Fruit fly (Drosophila melanogaster): Measurements from ENCODE around the gene CG8870.

CG8870 gene

DNA sequence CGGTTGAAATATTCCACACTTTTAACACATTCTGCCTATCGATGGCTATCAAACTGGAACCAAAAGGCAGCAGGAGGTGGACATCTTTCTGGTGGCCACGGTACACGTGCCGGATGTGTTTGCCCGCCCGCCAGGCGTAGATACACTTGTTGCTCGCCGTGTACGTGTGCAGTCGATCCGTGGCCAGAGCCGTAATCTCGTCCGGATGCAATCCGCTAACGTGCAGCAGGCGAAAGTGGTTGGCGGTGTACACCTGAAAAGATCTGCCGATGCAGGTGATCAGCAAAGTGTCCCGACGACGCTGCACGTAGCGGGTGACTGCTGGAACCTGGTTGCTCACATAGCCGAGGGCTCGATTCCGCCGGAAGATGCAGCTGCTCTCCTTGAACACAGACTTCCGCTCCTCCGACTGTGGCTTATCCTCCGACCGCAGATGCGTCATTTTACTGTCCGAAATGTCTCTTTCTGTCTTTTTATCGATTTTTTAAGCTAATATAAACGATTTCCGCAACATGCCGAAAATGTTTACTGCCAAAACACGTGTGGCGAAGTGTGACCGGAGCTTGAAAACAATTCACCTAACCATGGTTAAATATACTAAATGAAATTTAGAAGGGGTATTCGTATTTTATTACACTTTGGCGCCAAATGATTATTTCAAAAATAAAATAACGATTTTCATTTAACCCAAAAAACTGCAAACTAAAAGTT, 8.7 kb downstream of the CG8870 start, which contains the start of gene CG9799:
TSS of gene CG9799 (minus strand) at position 550 of the 711 bp plus-strand sequence.
- no peak for TF ChIP-seq CG34367 (tag; optimal IDR thresholded peaks at IDR 0.05)
- TF ChIP-seq CG13204 (GFP tag; optimal IDR thresholded peaks at IDR 0.05) = no peak
- TF ChIP-seq D1 (tag; optimal IDR thresholded peaks at IDR 0.05) = no peak
- TF ChIP-seq fd96Ca (GFP tag; IDR thresholded peaks at IDR 0.05) = no peak
- TF ChIP-seq CG8159 (tag; optimal IDR thresholded peaks at IDR 0.05) = no peak
- no peak for TF ChIP-seq gl (tag; optimal IDR thresholded peaks at IDR 0.05)
- TF ChIP-seq CG8301 (tag; optimal IDR thresholded peaks at IDR 0.05) = no peak
- no peak for TF ChIP-seq CG9948 (tag; optimal IDR thresholded peaks at IDR 0.05)
- TF ChIP-seq CG14655 (GFP tag; optimal IDR thresholded peaks at IDR 0.05) = no peak
- TF ChIP-seq Pif1B (GFP tag; optimal IDR thresholded peaks at IDR 0.05) = no peak
- no peak for TF ChIP-seq CG4496 (GFP tag; IDR thresholded peaks at IDR 0.05)

DNA sequence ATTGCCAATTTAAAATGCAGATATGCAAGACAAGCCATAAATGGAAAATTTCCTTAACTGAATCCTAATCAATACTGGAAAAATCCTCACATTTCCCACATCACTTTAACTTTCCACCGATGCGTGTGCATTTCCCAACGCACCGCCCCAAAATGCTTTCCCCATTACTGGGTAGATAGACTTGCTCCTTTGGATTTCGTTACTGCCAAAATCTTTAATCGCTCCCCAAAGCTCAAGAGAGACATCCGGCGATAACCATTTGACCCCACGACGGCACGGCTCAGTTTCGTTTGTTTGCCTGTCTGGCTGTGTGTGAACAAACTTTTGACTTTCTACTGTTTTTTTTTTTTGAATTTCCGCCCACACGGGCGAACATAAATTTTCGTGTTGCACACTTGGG, 10.8 kb downstream of the CG8870 start:
- TF ChIP-seq Ets98B (GFP tag; IDR thresholded peaks at IDR 0.05) = no peak
- TF ChIP-seq CG13204 (GFP tag; optimal IDR thresholded peaks at IDR 0.05) = no peak
- no peak for TF ChIP-seq CG10348 (GFP tag; IDR thresholded peaks at IDR 0.05)
- TF ChIP-seq CG15710 (tag; optimal IDR thresholded peaks at IDR 0.05) = no peak

DNA sequence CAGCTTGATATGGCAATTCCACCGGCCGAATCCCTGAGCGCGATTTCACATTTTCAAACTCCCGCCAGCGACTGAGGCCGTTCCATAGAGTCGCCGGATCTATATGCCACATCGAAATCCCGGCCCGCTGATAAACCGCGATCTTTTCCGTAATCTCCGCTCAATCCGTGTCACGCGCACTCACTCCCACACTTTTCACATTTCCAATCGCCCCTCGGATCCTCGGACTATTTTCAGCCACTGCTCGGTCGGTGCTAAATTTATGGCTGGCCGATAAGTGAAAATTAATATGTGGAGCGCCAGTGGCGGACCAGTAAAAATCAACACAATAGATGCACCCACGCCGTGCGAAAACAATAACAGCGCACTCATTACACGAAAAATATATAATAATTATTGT, 13.4 kb downstream of the CG8870 start:
- no peak for TF ChIP-seq Ets98B (GFP tag; IDR thresholded peaks at IDR 0.05)
- no peak for TF ChIP-seq CG15710 (tag; optimal IDR thresholded peaks at IDR 0.05)
- no peak for TF ChIP-seq CG34367 (tag; optimal IDR thresholded peaks at IDR 0.05)
- no peak for TF ChIP-seq rn (GFP tag; IDR thresholded peaks at IDR 0.05)
- no peak for TF ChIP-seq CG32121 (GFP tag; IDR thresholded peaks at IDR 0.05)
- TF ChIP-seq Pif1B (GFP tag; optimal IDR thresholded peaks at IDR 0.05) = no peak
- TF ChIP-seq CG9948 (tag; optimal IDR thresholded peaks at IDR 0.05) = no peak
- no peak for TF ChIP-seq CG14655 (GFP tag; optimal IDR thresholded peaks at IDR 0.05)
- no peak for TF ChIP-seq CG8301 (tag; optimal IDR thresholded peaks at IDR 0.05)
- no peak for TF ChIP-seq fd96Ca (GFP tag; IDR thresholded peaks at IDR 0.05)
- TF ChIP-seq EcR (GFP tag; optimal IDR thresholded peaks at IDR 0.05) = no peak
- TF ChIP-seq Pif1A (GFP tag; optimal IDR thresholded peaks at IDR 0.05) = no peak
- no peak for TF ChIP-seq CG4496 (GFP tag; IDR thresholded peaks at IDR 0.05)
- TF ChIP-seq CG13204 (GFP tag; optimal IDR thresholded peaks at IDR 0.05) = no peak

DNA sequence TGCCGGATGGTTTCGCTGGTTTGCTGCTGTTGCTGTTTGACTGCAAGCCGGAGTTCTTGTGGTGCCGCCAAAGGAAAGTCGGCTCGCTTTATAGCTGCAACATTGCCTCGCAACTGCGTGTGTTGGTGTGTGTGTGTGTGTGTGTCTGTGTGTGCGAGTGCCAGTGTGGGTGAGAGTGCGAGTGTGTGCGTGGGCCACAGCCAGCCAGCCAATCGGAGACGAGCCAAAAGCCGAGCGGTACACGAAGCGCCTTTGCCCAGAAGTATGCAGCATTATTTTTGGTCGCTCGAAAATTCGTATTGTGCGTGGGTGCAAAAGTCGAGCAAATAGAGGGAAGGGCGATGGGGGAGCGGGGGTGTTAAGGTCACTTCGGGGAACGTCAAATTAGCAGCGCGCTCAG, 15.5 kb downstream of the CG8870 start, which contains the start of gene CCHa2:
TSS of gene CCHa2 (minus strand) at position 65 of the 400 bp plus-strand sequence.
- TF ChIP-seq EcR (GFP tag; optimal IDR thresholded peaks at IDR 0.05) = no peak
- no peak for TF ChIP-seq CG10348 (GFP tag; IDR thresholded peaks at IDR 0.05)
- TF ChIP-seq CG4496 (GFP tag; IDR thresholded peaks at IDR 0.05) = peak; percentile 48; the same call in 2 of the 3 replicates
- no peak for TF ChIP-seq CG9948 (tag; optimal IDR thresholded peaks at IDR 0.05)
- no peak for TF ChIP-seq CG12605 (GFP tag; IDR thresholded peaks at IDR 0.05)
- no peak for TF ChIP-seq CG17806 (tag; optimal IDR thresholded peaks at IDR 0.05)
- TF ChIP-seq Snoo (tag; optimal IDR thresholded peaks at IDR 0.05) = no peak

DNA sequence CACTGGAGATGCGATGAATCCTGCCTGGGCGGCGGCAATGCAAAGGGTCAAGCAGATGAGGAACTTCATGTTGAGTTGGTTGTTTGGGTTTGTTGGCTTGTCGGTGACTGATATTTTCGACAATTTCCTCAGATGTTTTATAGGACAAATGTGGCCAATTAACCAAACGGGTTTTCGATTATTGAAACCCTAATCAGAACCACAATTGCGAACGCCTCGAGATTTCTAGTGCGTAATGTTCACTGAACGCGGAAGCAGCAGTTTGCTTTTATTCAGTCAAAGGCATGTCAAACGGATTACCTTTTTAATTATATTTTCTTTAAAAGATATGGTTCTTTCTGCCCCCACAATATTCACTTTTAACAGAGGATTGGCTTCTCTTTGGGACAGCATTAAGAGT, 17.4 kb downstream of the CG8870 start, which contains the start of gene CG14374:
TSS of gene CG14374 (minus strand) at position 101 of the 400 bp plus-strand sequence.
- TF ChIP-seq Ets98B (GFP tag; IDR thresholded peaks at IDR 0.05) (no peak), CG15710 (tag; optimal IDR thresholded peaks at IDR 0.05) (no peak), Snoo (tag; optimal IDR thresholded peaks at IDR 0.05) (no peak), CG8159 (tag; optimal IDR thresholded peaks at IDR 0.05) (no peak)

DNA sequence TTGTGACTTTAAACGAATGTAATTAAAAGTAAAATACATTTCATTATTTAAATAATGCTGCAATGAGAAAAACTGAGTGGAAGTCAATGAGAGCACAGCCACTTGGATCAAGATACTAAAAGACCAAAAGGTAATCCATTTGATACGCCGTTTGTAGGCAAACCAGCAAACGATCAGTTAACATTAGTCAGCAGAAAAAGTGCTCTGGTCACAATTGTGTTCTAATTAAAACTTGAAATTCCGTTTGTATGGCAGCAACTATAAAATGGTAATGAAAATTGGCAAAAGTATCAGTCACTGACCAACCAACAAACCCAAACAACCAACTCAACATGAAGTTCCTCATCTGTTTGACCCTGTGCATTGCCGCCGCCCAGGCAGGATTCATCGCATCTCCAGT, 17.9 kb downstream of the CG8870 start, which contains the start of gene CG14377:
TSS of gene CG14377 (plus strand) at position 301 of the 400 bp plus-strand sequence.
- TF ChIP-seq CG10348 (GFP tag; IDR thresholded peaks at IDR 0.05) (no peak), Snoo (tag; optimal IDR thresholded peaks at IDR 0.05) (no peak), rn (GFP tag; IDR thresholded peaks at IDR 0.05) (no peak), CG4496 (GFP tag; IDR thresholded peaks at IDR 0.05) (no peak), Ets98B (GFP tag; IDR thresholded peaks at IDR 0.05) (no peak), Pif1A (GFP tag; optimal IDR thresholded peaks at IDR 0.05) (no peak)

DNA sequence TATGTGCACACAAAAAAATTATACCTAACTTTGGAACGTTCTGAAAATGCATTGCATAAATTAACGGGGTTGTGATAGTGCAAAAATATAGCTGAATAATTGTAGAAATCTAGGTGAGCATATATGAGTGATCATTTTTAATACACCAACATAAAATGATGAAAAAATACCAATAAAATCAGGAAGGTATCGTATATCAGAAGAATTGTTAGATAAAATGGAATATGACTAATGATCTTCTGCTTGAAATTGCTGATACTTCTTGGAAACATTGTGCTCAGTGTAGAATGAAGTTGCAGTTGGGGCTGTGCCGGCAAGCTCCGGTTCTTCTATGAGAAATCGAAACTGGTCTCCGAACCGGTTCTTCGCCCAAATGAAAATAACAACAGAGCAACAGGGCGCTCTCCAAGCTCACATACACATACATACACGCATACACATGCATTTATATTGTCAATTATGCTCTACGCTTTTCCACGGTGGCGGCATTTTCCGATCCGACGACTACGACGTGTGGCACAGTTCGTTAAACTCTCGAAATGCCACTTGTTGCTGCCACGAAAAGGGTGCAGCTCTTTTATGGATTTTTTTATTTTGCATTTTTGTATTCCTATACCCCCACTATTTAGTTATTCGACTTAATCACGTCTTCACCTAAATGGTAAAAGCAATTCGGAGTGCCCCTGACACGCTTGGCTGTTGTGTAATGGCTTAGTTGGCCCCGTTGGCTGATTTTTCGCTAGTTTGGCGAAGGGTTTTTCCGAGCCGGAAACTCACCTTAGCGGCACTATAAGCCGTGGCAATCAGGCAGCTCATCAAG, 21.5 kb downstream of the CG8870 start:
- TF ChIP-seq CG4496 (GFP tag; IDR thresholded peaks at IDR 0.05) = peak; percentile 90
- TF ChIP-seq CG10348 (GFP tag; IDR thresholded peaks at IDR 0.05) = peak; percentile 64; the same call in 1 of the 2 replicates
- TF ChIP-seq D1 (tag; optimal IDR thresholded peaks at IDR 0.05) = peak; percentile 90
- peak; percentile 95 for TF ChIP-seq CG8159 (tag; optimal IDR thresholded peaks at IDR 0.05)
- TF ChIP-seq Pif1B (GFP tag; optimal IDR thresholded peaks at IDR 0.05) = peak; percentile 94
- TF ChIP-seq CG12605 (GFP tag; IDR thresholded peaks at IDR 0.05) = peak; percentile 71; the same call in 1 of the 2 replicates
- peak; percentile 87 for TF ChIP-seq CG32121 (GFP tag; IDR thresholded peaks at IDR 0.05)
- TF ChIP-seq Ets98B (GFP tag; IDR thresholded peaks at IDR 0.05) = peak; percentile 80
- peak; percentile 77 for TF ChIP-seq gl (tag; optimal IDR thresholded peaks at IDR 0.05)
- peak; percentile 92 for TF ChIP-seq Pif1A (GFP tag; optimal IDR thresholded peaks at IDR 0.05)
- peak; percentile 71 for TF ChIP-seq rn (GFP tag; IDR thresholded peaks at IDR 0.05)
- TF ChIP-seq Snoo (tag; optimal IDR thresholded peaks at IDR 0.05) = peak; percentile 90
- TF ChIP-seq CG9948 (tag; optimal IDR thresholded peaks at IDR 0.05) = peak; percentile 94
- peak; percentile 94 for TF ChIP-seq CG15710 (tag; optimal IDR thresholded peaks at IDR 0.05)
- peak; percentile 94 for TF ChIP-seq CG17806 (tag; optimal IDR thresholded peaks at IDR 0.05)
- TF ChIP-seq CG34367 (tag; optimal IDR thresholded peaks at IDR 0.05) = peak; percentile 91
- peak; percentile 95 for TF ChIP-seq CG14655 (GFP tag; optimal IDR thresholded peaks at IDR 0.05)
- TF ChIP-seq fd96Ca (GFP tag; IDR thresholded peaks at IDR 0.05) = peak; percentile 64; the same call in 2 of the 3 replicates
- peak; percentile 79 for TF ChIP-seq EcR (GFP tag; optimal IDR thresholded peaks at IDR 0.05)
- TF ChIP-seq CG13204 (GFP tag; optimal IDR thresholded peaks at IDR 0.05) = peak; percentile 90
- TF ChIP-seq CG8301 (tag; optimal IDR thresholded peaks at IDR 0.05) = peak; percentile 94
